Worm (Caenorhabditis elegans): ENCODE results near the gene srh-118.

- TF ChIP-seq ceh-88 (GFP tag; IDR thresholded peaks at IDR 0.05): no peak
- no peak for TF ChIP-seq mep-1 (tag; optimal IDR thresholded peaks at IDR 0.05)
- TF ChIP-seq unc-62 (GFP tag; optimal IDR thresholded peaks at IDR 0.05): no peak
- TF ChIP-seq rnt-1 (tag; optimal IDR thresholded peaks at IDR 0.05): no peak
- no peak for TF ChIP-seq zag-1 (tag; optimal IDR thresholded peaks at IDR 0.05)
- no peak for TF ChIP-seq dsc-1 (tag; optimal IDR thresholded peaks at IDR 0.05)
- no peak for TF ChIP-seq lsy-2 (tag; optimal IDR thresholded peaks at IDR 0.05)
- no peak for TF ChIP-seq ama-1 (optimal IDR thresholded peaks at IDR 0.05)
Measured at ce11 chrV:17466751-17467150, 29.2 kb downstream of the srh-118 start, which contains the start of gene srw-72.
